Fruit fly (Drosophila melanogaster): ENCODE measurements around the gene CG10466.

dm6 chr2L:19756040-19756439 lies 35.9 kb upstream of the CG10466 start:
- TF ChIP-seq psq (optimal IDR thresholded peaks at IDR 0.05) (no peak), CG8478 (optimal IDR thresholded peaks at IDR 0.05) (no peak)
